Fruit fly (Drosophila melanogaster) whole organism, embryonic: ENCODE data around the gene MED27.

Experiments used
- CG10274 ChIP-seq: fragments of 200-800 bp; sonication (Bioruptor generic); optimal IDR thresholded peaks from 3 replicates; lab custom pipeline; 2017; ENCODE audit warnings: missing biosample characterization, mild to moderate bottlenecking, missing genetic modification characterization
- CG1233 ChIP-seq: fragments of 200-800 bp; sonication (Bioruptor generic); optimal IDR thresholded peaks from 4 replicates; lab custom pipeline; 2018; ENCODE audit warnings: missing biosample characterization, mild to moderate bottlenecking, missing genetic modification characterization
- CG12942 ChIP-seq: fragments of 200-800 bp; sonication (Bioruptor generic); optimal IDR thresholded peaks from 3 replicates; lab custom pipeline; 2016; ENCODE audit warnings: missing biosample characterization, missing genetic modification characterization
- CG14050 ChIP-seq: fragments of 200-800 bp; sonication (Bioruptor generic); IDR thresholded peaks from 3 replicates; pipeline ENCODE4 v1.3.6; 2022; ENCODE audit warnings: missing biosample characterization, missing genetic modification characterization
- CG1602 ChIP-seq: fragments of 200-800 bp; sonication (Bioruptor generic); optimal IDR thresholded peaks from 3 replicates; lab custom pipeline; 2016; ENCODE audit warnings: missing biosample characterization, missing genetic modification characterization
- CG16779 ChIP-seq: fragments of 200-800 bp; sonication (Bioruptor generic); IDR thresholded peaks from 2 replicates; pipeline ENCODE4 v1.3.6; 2022; ENCODE audit warnings: missing biosample characterization, missing genetic modification characterization
- CG16815 ChIP-seq: fragments of 200-800 bp; sonication (Bioruptor generic); optimal IDR thresholded peaks from 3 replicates; lab custom pipeline; 2017; ENCODE audit warnings: missing biosample characterization, mild to moderate bottlenecking, missing genetic modification characterization
- CG18262 ChIP-seq: fragments of 200-800 bp; optimal IDR thresholded peaks from 3 replicates; lab custom pipeline; 2019; ENCODE audit warnings: missing biosample characterization, mild to moderate bottlenecking, missing genetic modification characterization, moderate library complexity
- CG2678 ChIP-seq: fragments of 200-800 bp; sonication (Bioruptor generic); optimal IDR thresholded peaks from 3 replicates; lab custom pipeline; 2019; ENCODE audit warnings: missing biosample characterization, mild to moderate bottlenecking, missing genetic modification characterization, moderate library complexity
- CG30403 ChIP-seq: fragments of 200-800 bp; sonication (Bioruptor generic); optimal IDR thresholded peaks from 3 replicates; lab custom pipeline; 2016; ENCODE audit warnings: missing biosample characterization, missing genetic modification characterization
- CG32772 ChIP-seq: fragments of 200-800 bp; sonication (Bioruptor generic); IDR thresholded peaks from 2 replicates; pipeline ENCODE4 v1.3.6; 2022; ENCODE audit warnings: missing biosample characterization, missing genetic modification characterization
- CG3847 ChIP-seq: fragments of 200-800 bp; sonication (Bioruptor generic); IDR thresholded peaks from 2 replicates; pipeline ENCODE4 v1.3.6; 2022; ENCODE audit warnings: missing biosample characterization, missing genetic modification characterization
- CG5953 ChIP-seq: fragments of 200-800 bp; sonication (Bioruptor generic); IDR thresholded peaks from 2 replicates; pipeline ENCODE4 v1.3.6; 2022; ENCODE audit warnings: missing biosample characterization, missing genetic modification characterization
- CG7786 ChIP-seq: fragments of 200-800 bp; sonication (Bioruptor generic); optimal IDR thresholded peaks from 2 replicates; lab custom pipeline; 2016; ENCODE audit warnings: missing biosample characterization, missing genetic modification characterization
- CG8290 ChIP-seq, 3 experiments: fragments of 200-800 bp; sonication (Bioruptor generic); optimal IDR thresholded peaks; 2 replicates each; lab custom pipeline; 2016 to 2019; ENCODE audit warnings: missing biosample characterization in 3 of 3, missing genetic modification characterization in 3 of 3, mild to moderate bottlenecking in 2 of 3, moderate library complexity in 1 of 3
- CG8388 ChIP-seq: fragments of 200-800 bp; sonication (Bioruptor generic); optimal IDR thresholded peaks from 2 replicates; lab custom pipeline; 2019; ENCODE audit warnings: missing biosample characterization, mild to moderate bottlenecking, missing genetic modification characterization, moderate library complexity
- CG9797 ChIP-seq: fragments of 200-800 bp; sonication (Bioruptor generic); optimal IDR thresholded peaks from 3 replicates; lab custom pipeline; 2018; ENCODE audit warnings: missing biosample characterization, mild to moderate bottlenecking, missing genetic modification characterization
- CTCF ChIP-seq: fragments of 200-800 bp; sonication (Bioruptor generic); optimal IDR thresholded peaks from 2 replicates; lab custom pipeline; 2017; ENCODE audit warnings: missing biosample characterization, mild to moderate bottlenecking, missing genetic modification characterization, moderate library complexity
- CkIIα-i1 ChIP-seq: fragments of 200-800 bp; sonication (Bioruptor generic); IDR thresholded peaks from 2 replicates; pipeline ENCODE4 v1.3.6; 2022; ENCODE audit warnings: missing biosample characterization, missing genetic modification characterization
- CrebB ChIP-seq: fragments of 200-800 bp; sonication (Bioruptor generic); optimal IDR thresholded peaks from 3 replicates; lab custom pipeline; 2018; ENCODE audit warnings: missing biosample characterization, mild to moderate bottlenecking, missing genetic modification characterization
- Eip74EF ChIP-seq, 2 experiments: fragments of 200-800 bp in 1 of 2; fragments of >200 bp in 1 of 2; sonication (Bioruptor generic) in 1 of 2; optimal IDR thresholded peaks; 2 replicates each; lab custom pipeline; 2017 to 2019; ENCODE audit warnings: missing biosample characterization in 2 of 2, missing genetic modification characterization in 2 of 2, mild to moderate bottlenecking in 1 of 2, moderate library complexity in 1 of 2
- Fer3 ChIP-seq: fragments of 200-800 bp; sonication (Bioruptor generic); optimal IDR thresholded peaks from 2 replicates; lab custom pipeline; 2018; ENCODE audit warnings: missing biosample characterization, mild to moderate bottlenecking, missing genetic modification characterization, moderate library complexity
- HLH54F ChIP-seq: fragments of 200-800 bp; sonication (Bioruptor generic); optimal IDR thresholded peaks from 3 replicates; lab custom pipeline; 2016; ENCODE audit warnings: missing biosample characterization, missing genetic modification characterization
- HmgZ ChIP-seq: fragments of 200-800 bp; sonication (Bioruptor generic); optimal IDR thresholded peaks from 2 replicates; lab custom pipeline; 2018; ENCODE audit warnings: missing biosample characterization, mild to moderate bottlenecking, missing genetic modification characterization
- Hmr ChIP-seq: fragments of 200-800 bp; sonication (Bioruptor generic); optimal IDR thresholded peaks from 3 replicates; lab custom pipeline; 2017; ENCODE audit warnings: mild to moderate bottlenecking, missing biosample characterization, missing genetic modification reagents, missing genetic modification characterization
- Poxn ChIP-seq: fragments of 200-800 bp; sonication (Bioruptor generic); IDR thresholded peaks from 2 replicates; pipeline ENCODE4 v1.3.6; 2022; ENCODE audit warnings: missing biosample characterization, missing genetic modification characterization
- Six4 ChIP-seq: fragments of 200-800 bp; sonication (Bioruptor generic); optimal IDR thresholded peaks from 2 replicates; lab custom pipeline; 2016; ENCODE audit warnings: missing biosample characterization, missing genetic modification characterization
- Sry-β ChIP-seq: fragments of 200-800 bp; sonication (Bioruptor generic); optimal IDR thresholded peaks from 2 replicates; lab custom pipeline; 2018; ENCODE audit warnings: missing biosample characterization, mild to moderate bottlenecking, missing genetic modification characterization, moderate library complexity
- ab ChIP-seq: fragments of 200-800 bp; sonication (Bioruptor generic); optimal IDR thresholded peaks from 2 replicates; lab custom pipeline; 2016; ENCODE audit warnings: missing biosample characterization, missing genetic modification characterization
- ap ChIP-seq: fragments of 200-800 bp; sonication (Bioruptor generic); IDR thresholded peaks from 2 replicates; pipeline ENCODE4 v1.3.6; 2022; ENCODE audit warnings: missing biosample characterization, missing genetic modification characterization
- ase ChIP-seq: fragments of 200-800 bp; sonication (Bioruptor generic); IDR thresholded peaks from 3 replicates; pipeline ENCODE4 v1.3.6; 2022; ENCODE audit warnings: missing biosample characterization, missing genetic modification characterization
- az2 ChIP-seq: fragments of 200-800 bp; sonication (Bioruptor generic); optimal IDR thresholded peaks from 3 replicates; lab custom pipeline; 2016; ENCODE audit warnings: missing biosample characterization, missing genetic modification characterization
- bsh ChIP-seq, 2 experiments: fragments of 200-800 bp; sonication (Bioruptor generic); optimal IDR thresholded peaks; 2 replicates each; lab custom pipeline; 2017 to 2018; ENCODE audit warnings: mild to moderate bottlenecking in 2 of 2, missing biosample characterization in 2 of 2, missing genetic modification characterization in 2 of 2, moderate library complexity in 1 of 2
- caup ChIP-seq: fragments of 200-800 bp; sonication (Bioruptor generic); optimal IDR thresholded peaks from 3 replicates; lab custom pipeline; 2017; ENCODE audit warnings: missing biosample characterization, mild to moderate bottlenecking, missing genetic modification characterization, moderate library complexity; ENCODE audit not compliant: severe bottlenecking
- chinmo ChIP-seq: fragments of 200-800 bp; sonication (Bioruptor generic); IDR thresholded peaks from 4 replicates; pipeline ENCODE4 v1.3.6; 2022; ENCODE audit warnings: missing biosample characterization, missing genetic modification characterization; ENCODE audit not compliant: partially characterized antibody
- chm ChIP-seq: fragments of 200-800 bp; sonication (Bioruptor generic); IDR thresholded peaks from 2 replicates; pipeline ENCODE4 v1.3.6; 2022; ENCODE audit warnings: missing biosample characterization, missing genetic modification characterization
- chn ChIP-seq: fragments of 200-800 bp; sonication (Bioruptor generic); optimal IDR thresholded peaks from 2 replicates; lab custom pipeline; 2016; ENCODE audit warnings: missing biosample characterization, missing genetic modification characterization
- dpn ChIP-seq, 2 experiments: fragments of 200-800 bp; sonication (Bioruptor generic); optimal IDR thresholded peaks; 3 replicates each; lab custom pipeline; 2016; ENCODE audit warnings: missing biosample characterization in 2 of 2, missing genetic modification characterization in 2 of 2
- eve ChIP-seq, 2 experiments: fragments of >200 bp; optimal IDR thresholded peaks; 2 replicates each; lab custom pipeline; 2017; ENCODE audit warnings: missing biosample characterization in 2 of 2, missing genetic modification characterization in 2 of 2
- pnt ChIP-seq: fragments of 200-800 bp; sonication (Bioruptor generic); optimal IDR thresholded peaks from 3 replicates; lab custom pipeline; 2016; ENCODE audit warnings: missing biosample characterization, missing genetic modification characterization
- prd ChIP-seq, 3 experiments: fragments of >200 bp in 2 of 3; fragments of 200-800 bp in 1 of 3; sonication (Bioruptor generic) in 1 of 3; optimal IDR thresholded peaks in 2 of 3; IDR thresholded peaks in 1 of 3; 2 replicates in 2 of 3; 3 replicates in 1 of 3; pipeline versions ENCODE4 v1.3.6 to Lab custom; 2017 to 2022; ENCODE audit warnings: missing biosample characterization in 1 of 3, missing genetic modification characterization in 1 of 3
- ro ChIP-seq: fragments of 200-800 bp; sonication (Bioruptor generic); IDR thresholded peaks from 2 replicates; pipeline ENCODE4 v1.3.6; 2022; ENCODE audit warnings: missing biosample characterization, missing genetic modification characterization
- run ChIP-seq: fragments of 200-800 bp; sonication (Bioruptor generic); optimal IDR thresholded peaks from 3 replicates; lab custom pipeline; 2018; ENCODE audit warnings: missing biosample characterization, mild to moderate bottlenecking, missing genetic modification characterization
- sens-2 ChIP-seq: fragments of 200-800 bp; sonication (Bioruptor generic); IDR thresholded peaks from 2 replicates; pipeline ENCODE4 v1.3.6; 2022; ENCODE audit warnings: missing biosample characterization, missing genetic modification characterization
- shn ChIP-seq: fragments of 200-800 bp; sonication (Bioruptor generic); optimal IDR thresholded peaks from 3 replicates; lab custom pipeline; 2016; ENCODE audit warnings: missing biosample characterization, missing genetic modification characterization
- slbo ChIP-seq: fragments of 200-800 bp; sonication (Bioruptor generic); IDR thresholded peaks from 2 replicates; pipeline ENCODE4 v1.3.6; 2022; ENCODE audit warnings: missing biosample characterization, missing genetic modification characterization
- stc ChIP-seq: fragments of 200-800 bp; sonication (Bioruptor generic); IDR thresholded peaks from 2 replicates; pipeline ENCODE4 v1.3.6; 2022; ENCODE audit warnings: missing biosample characterization, missing genetic modification characterization
- tup ChIP-seq: fragments of 200-800 bp; sonication (Bioruptor generic); optimal IDR thresholded peaks from 2 replicates; lab custom pipeline; 2016; ENCODE audit warnings: missing biosample characterization, mild to moderate bottlenecking, missing genetic modification characterization, moderate library complexity
- wek ChIP-seq: fragments of 200-800 bp; sonication (Bioruptor generic); optimal IDR thresholded peaks from 3 replicates; lab custom pipeline; 2018; ENCODE audit warnings: missing biosample characterization, mild to moderate bottlenecking, missing genetic modification characterization, moderate library complexity

The MED27 gene

DNA sequence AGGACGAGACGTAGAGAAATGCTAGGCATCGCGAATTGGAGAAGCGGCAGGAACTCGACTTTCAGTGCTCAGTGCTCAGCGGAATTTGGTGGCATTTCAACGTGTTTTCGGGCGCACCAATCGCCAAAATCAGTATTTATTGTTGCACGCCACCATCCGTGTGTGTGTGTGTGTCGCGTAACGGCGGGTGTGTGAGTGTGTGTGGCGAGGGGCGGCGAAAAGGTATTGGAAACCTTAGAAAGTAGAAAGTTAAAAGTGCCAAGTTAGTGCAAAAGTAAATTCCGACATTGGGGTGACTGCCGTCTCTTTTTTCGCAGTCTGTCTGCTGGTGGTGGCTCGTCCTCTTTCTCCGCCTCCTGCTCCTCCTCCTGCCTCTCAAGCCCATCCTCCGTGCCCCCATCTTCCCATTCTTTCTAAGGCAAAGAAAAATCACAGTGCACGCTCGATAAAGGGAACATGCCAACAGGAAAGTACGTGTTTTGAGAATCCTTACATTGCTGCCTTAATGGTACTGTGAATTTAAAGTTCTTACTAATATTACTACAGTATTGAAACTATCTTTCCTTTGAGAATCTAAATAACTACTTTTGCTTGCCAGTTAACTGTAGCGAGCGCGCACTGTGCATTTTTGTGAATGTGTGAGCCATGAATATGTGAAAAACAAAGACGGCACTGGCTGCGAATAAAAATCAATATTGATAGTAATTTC is 31.3 kb downstream of the MED27 start (continued):
- TF ChIP-seq CG1602 (GFP tag; lab: Kevin White, UChicago) = peak; percentile 18
- no peak for TF ChIP-seq ab
- no peak; the same call in 1 of the 2 replicates for TF ChIP-seq ap (GFP tag; lab: Robert Waterston, UW)
- no peak for TF ChIP-seq Sry-β (GFP tag; lab: Kevin White, UChicago)
- peak; percentile 36; the same call in 1 of the 3 replicates for TF ChIP-seq CG14050 (GFP tag; lab: Robert Waterston, UW)
- TF ChIP-seq pnt = no peak
- TF ChIP-seq CkIIα-i1 (GFP tag; lab: Robert Waterston, UW) = no peak
- no peak for TF ChIP-seq CG3847
- TF ChIP-seq Eip74EF (GFP tag; optimal IDR thresholded peaks at IDR 0.05; lab: Kevin White, UChicago) = no peak
- no peak for TF ChIP-seq ase
- peak; percentile 62 for TF ChIP-seq Fer3 (tag; lab: Kevin White, UChicago)
- TF ChIP-seq shn (GFP tag; lab: Kevin White, UChicago) = no peak
- TF ChIP-seq chn = peak; percentile 25
- peak; percentile 42; the same call in 1 of the 2 replicates for TF ChIP-seq CG16779 (GFP tag; lab: Robert Waterston, UW)
- TF ChIP-seq Poxn (GFP tag; lab: Robert Waterston, UW) = no peak
- no peak for TF ChIP-seq CrebB (tag; lab: Kevin White, UChicago)
- no peak for TF ChIP-seq eve (GFP tag; optimal IDR thresholded peaks at IDR 0.05; lab: Kevin White, UChicago)
- no peak for TF ChIP-seq CTCF (GFP tag; lab: Kevin White, UChicago)
- no peak for TF ChIP-seq run (tag; lab: Kevin White, UChicago)
- no peak for TF ChIP-seq HmgZ (tag; lab: Kevin White, UChicago)
- TF ChIP-seq Hmr (GFP tag; lab: Kevin White, UChicago) = peak; percentile 44
- no peak for TF ChIP-seq CG12942
- TF ChIP-seq CG30403 (GFP tag; lab: Kevin White, UChicago) = peak; percentile 48
- TF ChIP-seq CG9797 (GFP tag; lab: Kevin White, UChicago) = no peak
- TF ChIP-seq CG10274 (GFP tag; lab: Kevin White, UChicago) = no peak
- TF ChIP-seq chinmo = no peak
- TF ChIP-seq CG18262 (tag; lab: Kevin White, UChicago) = peak; percentile 31
- TF ChIP-seq HLH54F (GFP tag; lab: Kevin White, UChicago) = peak; percentile 57
- no peak for TF ChIP-seq sens-2 (GFP tag; lab: Robert Waterston, UW)
- TF ChIP-seq CG5953 = no peak
- no peak for TF ChIP-seq prd (optimal IDR thresholded peaks at IDR 0.05; lab: Kevin White, UChicago)
- TF ChIP-seq prd (GFP tag; IDR thresholded peaks at IDR 0.05; lab: Robert Waterston, UW) = peak; percentile 66; the same call in 2 of the 3 replicates
- TF ChIP-seq CG32772 (GFP tag; lab: Robert Waterston, UW) = no peak; the same call in 1 of the 2 replicates
- peak; percentile 10 for TF ChIP-seq CG7786 (GFP tag; lab: Kevin White, UChicago)
- TF ChIP-seq ro (GFP tag; lab: Robert Waterston, UW) = no peak
- TF ChIP-seq caup (GFP tag; lab: Kevin White, UChicago) = peak; percentile 42
- peak; percentile 42 for TF ChIP-seq az2 (GFP tag; lab: Kevin White, UChicago)
- no peak for TF ChIP-seq CG8290 (GFP tag; optimal IDR thresholded peaks at IDR 0.05; lab: Kevin White, UChicago)
- TF ChIP-seq CG8290 (tag; optimal IDR thresholded peaks at IDR 0.05; lab: Kevin White, UChicago) = peak in 1 of 2 experiments; percentile 74
- TF ChIP-seq chm (GFP tag; lab: Robert Waterston, UW) = no peak
- no peak for TF ChIP-seq wek
- TF ChIP-seq dpn (GFP tag; optimal IDR thresholded peaks at IDR 0.05; lab: Kevin White, UChicago) = peak; percentile 25 to 55
- TF ChIP-seq CG2678 (tag; lab: Kevin White, UChicago) = peak; percentile 76
- no peak for TF ChIP-seq tup
- TF ChIP-seq stc (GFP tag; lab: Robert Waterston, UW) = peak; percentile 72
- TF ChIP-seq CG8388 (GFP tag; lab: Kevin White, UChicago) = no peak
- peak; percentile 65 for TF ChIP-seq slbo (GFP tag; lab: Robert Waterston, UW)
- peak in 1 of 2 experiments; percentile 45 for TF ChIP-seq bsh (GFP tag; optimal IDR thresholded peaks at IDR 0.05; lab: Kevin White, UChicago)
- TF ChIP-seq Six4 (GFP tag; lab: Kevin White, UChicago) = no peak
- peak; percentile 27 for TF ChIP-seq CG16815 (GFP tag; lab: Kevin White, UChicago)
- peak; percentile 11 for TF ChIP-seq CG1233 (GFP tag; lab: Kevin White, UChicago)
